Fruit fly (Drosophila melanogaster): ENCODE results near the gene CG31673.

Gene CG31673

DNA sequence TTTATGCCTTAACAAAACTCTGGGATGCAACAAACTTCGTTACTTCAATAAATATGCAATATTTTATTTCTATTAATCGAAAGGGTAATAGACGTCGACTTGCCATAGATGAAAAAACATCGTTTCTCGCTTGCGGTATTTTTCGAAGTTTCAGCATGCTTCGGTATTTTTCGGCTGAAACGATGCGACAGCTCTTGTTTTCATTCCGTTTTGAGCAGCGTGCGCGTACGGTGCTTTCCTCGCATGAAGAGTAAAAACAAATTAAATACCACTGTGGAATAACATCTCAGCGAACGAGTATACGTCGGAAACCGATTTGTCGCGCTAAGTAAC lies 31.9 kb upstream of the CG31673 start, which contains the start of gene CG9328 (continued):
- TF ChIP-seq ab (GFP tag; optimal IDR thresholded peaks at IDR 0.05) (no peak), CG18619 (GFP tag; optimal IDR thresholded peaks at IDR 0.05) (no peak), CG14441 (GFP tag; IDR thresholded peaks at IDR 0.05) (0 out of 2 replicates have a peak, but pooled peaks have one; percentile 27), usp (GFP tag; optimal IDR thresholded peaks at IDR 0.05) (no peak), CG6683 (GFP tag; optimal IDR thresholded peaks at IDR 0.05) (no peak), CG12744 (GFP tag; optimal IDR thresholded peaks at IDR 0.05) (peak; percentile 5), abd-A (tag; optimal IDR thresholded peaks at IDR 0.05) (peak; percentile 7), ind (GFP tag; optimal IDR thresholded peaks at IDR 0.05) (peak; percentile 44), HLH54F (GFP tag; optimal IDR thresholded peaks at IDR 0.05) (peak; percentile 18), cato (GFP tag; optimal IDR thresholded peaks at IDR 0.05; ENCODE audit: borderline replicate concordance) (peak; percentile 6), insv (GFP tag; optimal IDR thresholded peaks at IDR 0.05) (peak in 1 of 2 experiments; percentile 43), Hr51 (GFP tag; optimal IDR thresholded peaks at IDR 0.05) (peak in 1 of 2 experiments; percentile 28), crp (GFP tag; optimal IDR thresholded peaks at IDR 0.05) (no peak), tio (GFP tag; optimal IDR thresholded peaks at IDR 0.05) (no peak), chinmo (GFP tag; IDR thresholded peaks at IDR 0.05; ENCODE audit: partially characterized antibody) (peak; percentile 90; the same call in 2 of the 4 replicates), maf-S (GFP tag; optimal IDR thresholded peaks at IDR 0.05) (no peak), BtbVII (GFP tag; optimal IDR thresholded peaks at IDR 0.05) (no peak), da (GFP tag; optimal IDR thresholded peaks at IDR 0.05) (no peak), CG4404 (GFP tag; IDR thresholded peaks at IDR 0.05) (no peak), CG30403 (GFP tag; optimal IDR thresholded peaks at IDR 0.05) (peak; percentile 27), CG10147 (GFP tag; optimal IDR thresholded peaks at IDR 0.05) (no peak), CG18764 (GFP tag; optimal IDR thresholded peaks at IDR 0.05) (no peak), sob (GFP tag; IDR thresholded peaks at IDR 0.05) (peak; percentile 44; the same call in 1 of the 2 replicates), Elba2 (GFP tag; optimal IDR thresholded peaks at IDR 0.05) (no peak), CG8281 (tag; optimal IDR thresholded peaks at IDR 0.05) (no peak), CG15073 (GFP tag; optimal IDR thresholded peaks at IDR 0.05) (no peak), Ets97D (GFP tag; optimal IDR thresholded peaks at IDR 0.05) (peak; percentile 59), ac (GFP tag; optimal IDR thresholded peaks at IDR 0.05) (no peak), CG10462 (GFP tag; optimal IDR thresholded peaks at IDR 0.05) (no peak), Xrp1 (GFP tag; IDR thresholded peaks at IDR 0.05) (0 out of 2 replicates have a peak, but pooled peaks have one; percentile 60), HLH3B (GFP tag; IDR thresholded peaks at IDR 0.05) (no peak), btn (GFP tag; optimal IDR thresholded peaks at IDR 0.05) (no peak), CG10654 (GFP tag; optimal IDR thresholded peaks at IDR 0.05) (no peak), CG13296 (GFP tag; optimal IDR thresholded peaks at IDR 0.05) (no peak), CG3847 (GFP tag; IDR thresholded peaks at IDR 0.05) (no peak), ato (GFP tag; IDR thresholded peaks at IDR 0.05; ENCODE audit: partially characterized antibody) (peak; percentile 64), CG31441 (GFP tag; IDR thresholded peaks at IDR 0.05) (no peak; the same call in 1 of the 2 replicates), tx (GFP tag; optimal IDR thresholded peaks at IDR 0.05) (no peak), MESR4 (GFP tag; optimal IDR thresholded peaks at IDR 0.05) (peak; percentile 52), chn (GFP tag; optimal IDR thresholded peaks at IDR 0.05) (no peak), CG6765 (GFP tag; optimal IDR thresholded peaks at IDR 0.05) (no peak), CG3726 (GFP tag; IDR thresholded peaks at IDR 0.05) (no peak), ash1 (GFP tag; optimal IDR thresholded peaks at IDR 0.05) (peak; percentile 32), bowl (GFP tag; IDR thresholded peaks at IDR 0.05) (0 out of 2 replicates have a peak, but pooled peaks have one; percentile 15), Ets65A (GFP tag) (peak; percentile 68), CG12942 (GFP tag; optimal IDR thresholded peaks at IDR 0.05) (no peak), CG34224 (GFP tag; IDR thresholded peaks at IDR 0.05; ENCODE audit: partially characterized antibody) (no peak), HLHmδ (GFP tag; optimal IDR thresholded peaks at IDR 0.05) (peak; percentile 51), CG12071 (GFP tag; optimal IDR thresholded peaks at IDR 0.05) (peak; percentile 60), CG2129 (GFP tag; IDR thresholded peaks at IDR 0.05; ENCODE audit: partially characterized antibody) (no peak), Deaf1 (tag; optimal IDR thresholded peaks at IDR 0.05) (peak; percentile 83)

Data from whole organism, embryonic.